Worm (Caenorhabditis elegans) whole organism, L3 larva: Measurements from ENCODE around the gene F56A11.5.

Source experiments
- ZK546.5 ChIP-seq: sonication (generic microtip); optimal IDR thresholded peaks from 2 replicates; lab custom pipeline; 2017; ENCODE audit warnings: missing biosample characterization, missing genetic modification characterization
- ama-1 ChIP-seq: fragments of 150-350 bp; optimal IDR thresholded peaks from 2 replicates; lab custom pipeline; 2018
- elt-3 ChIP-seq, 3 experiments: fragments of 150-350 bp in 1 of 3; sonication (generic microtip) in 2 of 3; optimal IDR thresholded peaks; 2 replicates in 2 of 3; 4 replicates in 1 of 3; lab custom pipeline; 2014 to 2017; ENCODE audit warnings: missing biosample characterization in 3 of 3, missing genetic modification characterization in 3 of 3
- fos-1 ChIP-seq: fragments of 150-350 bp; optimal IDR thresholded peaks from 2 replicates; lab custom pipeline; 2014; ENCODE audit warnings: missing biosample characterization, missing genetic modification characterization
- nhr-77 ChIP-seq: fragments of 150-350 bp; optimal IDR thresholded peaks from 2 replicates; lab custom pipeline; 2014; ENCODE audit warnings: missing biosample characterization, missing genetic modification characterization
- pha-4 ChIP-seq: fragments of 150-350 bp; optimal IDR thresholded peaks from 2 replicates; lab custom pipeline; 2014; ENCODE audit warnings: missing biosample characterization, missing genetic modification reagents, missing genetic modification characterization
- unc-62 ChIP-seq: fragments of 150-350 bp; sonication (generic microtip); optimal IDR thresholded peaks from 4 replicates; lab custom pipeline; 2014; ENCODE audit warnings: missing biosample characterization, missing genetic modification reagents, missing genetic modification characterization

- no peak for TF ChIP-seq ama-1 (lab: Kevin White, UChicago)
- TF ChIP-seq nhr-77 (tag; lab: Kevin White, UChicago), result no peak
- no peak for TF ChIP-seq elt-3 (tag; optimal IDR thresholded peaks at IDR 0.05; lab: Kevin White, UChicago)
- no peak for TF ChIP-seq unc-62 (GFP tag; lab: Kevin White, UChicago)
- no peak for TF ChIP-seq pha-4 (tag; lab: Kevin White, UChicago)
- no peak for TF ChIP-seq ZK546.5 (tag; lab: Kevin White, UChicago)
- no peak for TF ChIP-seq fos-1 (tag; lab: Kevin White, UChicago)
Observed at ce11 chrIV:563417-563816, 7.2 kb downstream of the F56A11.5 start.
